Fruit fly (Drosophila melanogaster) whole organism, embryonic: ENCODE data around the gene CG8851.
A peak's percentile ranks its signal among the peaks of the same experiment; 100 is the strongest.

Experiments used
- Atf-2 ChIP-seq: fragments of 200-800 bp; sonication (Bioruptor generic); optimal IDR thresholded peaks from 2 replicates; lab custom pipeline; 2016; ENCODE audit warnings: missing biosample characterization, missing genetic modification characterization
- Atf3 ChIP-seq: fragments of 200-800 bp; sonication (Bioruptor generic); optimal IDR thresholded peaks from 3 replicates; lab custom pipeline; 2016; ENCODE audit warnings: missing biosample characterization, missing genetic modification characterization
- Atf6 ChIP-seq: fragments of 200-800 bp; sonication (Bioruptor generic); IDR thresholded peaks from 2 replicates; pipeline ENCODE4 v1.3.6; 2022; ENCODE audit warnings: missing biosample characterization, missing genetic modification characterization
- CG10321 ChIP-seq: fragments of 200-800 bp; sonication (Bioruptor generic); IDR thresholded peaks from 2 replicates; pipeline ENCODE4 v1.3.6; 2022; ENCODE audit warnings: missing biosample characterization, missing genetic modification characterization
- CG10565 ChIP-seq: fragments of 200-800 bp; sonication (Bioruptor generic); optimal IDR thresholded peaks from 3 replicates; lab custom pipeline; 2016; ENCODE audit warnings: missing biosample characterization, mild to moderate bottlenecking, missing genetic modification characterization
- CG11560 ChIP-seq: fragments of 200-800 bp; sonication (Bioruptor generic); IDR thresholded peaks from 3 replicates; pipeline ENCODE4 v1.3.6; 2022; ENCODE audit warnings: missing biosample characterization, missing genetic modification characterization
- CG1233 ChIP-seq: fragments of 200-800 bp; sonication (Bioruptor generic); optimal IDR thresholded peaks from 4 replicates; lab custom pipeline; 2018; ENCODE audit warnings: missing biosample characterization, mild to moderate bottlenecking, missing genetic modification characterization
- CG13296 ChIP-seq: fragments of 200-800 bp; sonication (Bioruptor generic); optimal IDR thresholded peaks from 3 replicates; lab custom pipeline; 2018; ENCODE audit warnings: missing biosample characterization, mild to moderate bottlenecking, missing genetic modification characterization
- CG14441 ChIP-seq: fragments of 200-800 bp; sonication (Bioruptor generic); IDR thresholded peaks from 2 replicates; pipeline ENCODE4 v1.3.6; 2022; ENCODE audit warnings: missing biosample characterization, missing genetic modification characterization
- CG14667 ChIP-seq: fragments of 200-800 bp; sonication (Bioruptor generic); IDR thresholded peaks from 2 replicates; pipeline ENCODE4 v1.3.6; 2022; ENCODE audit warnings: missing biosample characterization, missing genetic modification characterization
- CG14710 ChIP-seq: fragments of 200-800 bp; sonication (Bioruptor generic); optimal IDR thresholded peaks from 3 replicates; lab custom pipeline; 2019; ENCODE audit warnings: missing biosample characterization, mild to moderate bottlenecking, missing genetic modification characterization, moderate library complexity
- CG14965 ChIP-seq: fragments of 200-800 bp; sonication (Bioruptor generic); optimal IDR thresholded peaks from 2 replicates; lab custom pipeline; 2016; ENCODE audit warnings: missing biosample characterization, missing genetic modification characterization, borderline replicate concordance
- CG15601 ChIP-seq: fragments of 200-800 bp; sonication (Bioruptor generic); optimal IDR thresholded peaks from 3 replicates; lab custom pipeline; 2019; ENCODE audit warnings: missing biosample characterization, mild to moderate bottlenecking, missing genetic modification characterization, moderate library complexity
- CG1603 ChIP-seq: fragments of 200-800 bp; sonication (Bioruptor generic); optimal IDR thresholded peaks from 2 replicates; lab custom pipeline; 2019; ENCODE audit warnings: missing biosample characterization, mild to moderate bottlenecking, missing genetic modification characterization, moderate library complexity
- CG17912 ChIP-seq: fragments of 200-800 bp; sonication (Bioruptor generic); optimal IDR thresholded peaks from 2 replicates; lab custom pipeline; 2018; ENCODE audit warnings: missing biosample characterization, mild to moderate bottlenecking, missing genetic modification characterization
- CG31388 ChIP-seq: fragments of 200-800 bp; sonication (Bioruptor generic); optimal IDR thresholded peaks from 2 replicates; lab custom pipeline; 2016; ENCODE audit warnings: missing biosample characterization, missing genetic modification characterization
- CG3726 ChIP-seq: fragments of 200-800 bp; sonication (Bioruptor generic); IDR thresholded peaks from 3 replicates; pipeline ENCODE4, ENCODE4 v1.3.6; 2022; ENCODE audit warnings: missing biosample characterization, missing genetic modification characterization
- CG4707 ChIP-seq: fragments of 200-800 bp; sonication (Bioruptor generic); optimal IDR thresholded peaks from 2 replicates; lab custom pipeline; 2018; ENCODE audit warnings: missing biosample characterization, mild to moderate bottlenecking, missing genetic modification characterization, moderate library complexity
- CG6854 ChIP-seq: fragments of 200-800 bp; sonication (Bioruptor generic); optimal IDR thresholded peaks from 3 replicates; lab custom pipeline; 2017; ENCODE audit warnings: missing biosample characterization, mild to moderate bottlenecking, missing genetic modification characterization
- CG7357 ChIP-seq: fragments of 200-800 bp; sonication (Bioruptor generic); IDR thresholded peaks from 3 replicates; pipeline ENCODE4 v1.3.6; 2022; ENCODE audit warnings: missing biosample characterization, missing genetic modification characterization
- CG8388 ChIP-seq: fragments of 200-800 bp; sonication (Bioruptor generic); optimal IDR thresholded peaks from 2 replicates; lab custom pipeline; 2019; ENCODE audit warnings: missing biosample characterization, mild to moderate bottlenecking, missing genetic modification characterization, moderate library complexity
- Dbx ChIP-seq: fragments of 200-800 bp; sonication (Bioruptor generic); IDR thresholded peaks from 3 replicates; pipeline ENCODE4 v1.3.6; 2022; ENCODE audit warnings: missing biosample characterization, missing genetic modification characterization
- E2f2 ChIP-seq: fragments of 200-800 bp; sonication (Bioruptor generic); IDR thresholded peaks from 2 replicates; pipeline ENCODE4 v1.3.6; 2022; ENCODE audit warnings: missing biosample characterization, missing genetic modification characterization
- Hand ChIP-seq: fragments of 200-800 bp; sonication (Bioruptor generic); optimal IDR thresholded peaks from 2 replicates; lab custom pipeline; 2017; ENCODE audit warnings: mild to moderate bottlenecking, missing biosample characterization, missing genetic modification reagents, missing genetic modification characterization
- Hsf ChIP-seq: fragments of 200-800 bp; sonication (Bioruptor generic); optimal IDR thresholded peaks from 3 replicates; lab custom pipeline; 2016; ENCODE audit warnings: missing biosample characterization, missing genetic modification characterization
- Myb ChIP-seq: fragments of 200-800 bp; sonication (Bioruptor generic); optimal IDR thresholded peaks from 2 replicates; lab custom pipeline; 2016; ENCODE audit warnings: missing biosample characterization, missing genetic modification characterization
- Poxn ChIP-seq: fragments of 200-800 bp; sonication (Bioruptor generic); IDR thresholded peaks from 2 replicates; pipeline ENCODE4 v1.3.6; 2022; ENCODE audit warnings: missing biosample characterization, missing genetic modification characterization
- Ptx1 ChIP-seq: fragments of 200-800 bp; sonication (Bioruptor generic); IDR thresholded peaks from 2 replicates; pipeline ENCODE4 v1.3.6; 2022; ENCODE audit warnings: missing biosample characterization, missing genetic modification characterization
- Sry-δ ChIP-seq: fragments of 200-800 bp; sonication (Bioruptor generic); optimal IDR thresholded peaks from 2 replicates; lab custom pipeline; 2016; ENCODE audit warnings: missing biosample characterization, missing genetic modification characterization
- amos ChIP-seq: fragments of 200-800 bp; sonication (Bioruptor generic); IDR thresholded peaks from 2 replicates; pipeline ENCODE4 v1.3.6; 2022; ENCODE audit warnings: missing biosample characterization, missing genetic modification characterization; ENCODE audit not compliant: partially characterized antibody
- ara ChIP-seq: fragments of 200-800 bp; sonication (Bioruptor generic); IDR thresholded peaks from 2 replicates; pipeline ENCODE4 v1.3.6; 2022; ENCODE audit warnings: missing biosample characterization, missing genetic modification characterization
- bigmax ChIP-seq: fragments of 200-800 bp; sonication (Bioruptor generic); optimal IDR thresholded peaks from 2 replicates; lab custom pipeline; 2018; ENCODE audit warnings: missing biosample characterization, mild to moderate bottlenecking, missing genetic modification characterization
- caup ChIP-seq: fragments of 200-800 bp; sonication (Bioruptor generic); optimal IDR thresholded peaks from 3 replicates; lab custom pipeline; 2017; ENCODE audit warnings: missing biosample characterization, mild to moderate bottlenecking, missing genetic modification characterization, moderate library complexity; ENCODE audit not compliant: severe bottlenecking
- cg ChIP-seq: fragments of 200-800 bp; sonication (Bioruptor generic); optimal IDR thresholded peaks from 3 replicates; lab custom pipeline; 2019; ENCODE audit warnings: missing biosample characterization, mild to moderate bottlenecking, missing genetic modification characterization, moderate library complexity
- da ChIP-seq: fragments of 200-800 bp; sonication (Bioruptor generic); optimal IDR thresholded peaks from 2 replicates; lab custom pipeline; 2016; ENCODE audit warnings: missing biosample characterization, missing genetic modification characterization
- dpn ChIP-seq, 2 experiments: fragments of 200-800 bp; sonication (Bioruptor generic); optimal IDR thresholded peaks; 3 replicates each; lab custom pipeline; 2016; ENCODE audit warnings: missing biosample characterization in 2 of 2, missing genetic modification characterization in 2 of 2
- dysf ChIP-seq: fragments of 200-800 bp; sonication (Bioruptor generic); IDR thresholded peaks from 3 replicates; pipeline ENCODE4 v1.3.6; 2022; ENCODE audit warnings: missing biosample characterization, missing genetic modification characterization
- fru ChIP-seq: fragments of >200 bp; optimal IDR thresholded peaks from 2 replicates; lab custom pipeline; 2017
- gcm ChIP-seq: fragments of 200-800 bp; sonication (Bioruptor generic); optimal IDR thresholded peaks from 2 replicates; lab custom pipeline; 2019; ENCODE audit warnings: missing biosample characterization, mild to moderate bottlenecking, missing genetic modification characterization, moderate library complexity
- gem ChIP-seq: fragments of 200-800 bp; sonication (Bioruptor generic); optimal IDR thresholded peaks from 2 replicates; lab custom pipeline; 2019; ENCODE audit warnings: missing biosample characterization, mild to moderate bottlenecking, missing genetic modification characterization, moderate library complexity
- hb ChIP-seq: fragments of 200-800 bp; sonication (Bioruptor generic); IDR thresholded peaks from 3 replicates; pipeline ENCODE4 v1.3.6; 2022; ENCODE audit warnings: missing biosample characterization, missing genetic modification characterization; ENCODE audit not compliant: partially characterized antibody
- jumu ChIP-seq: fragments of 200-800 bp; sonication (Bioruptor generic); optimal IDR thresholded peaks from 3 replicates; lab custom pipeline; 2016; ENCODE audit warnings: missing biosample characterization, missing genetic modification characterization
- mirr ChIP-seq: fragments of 200-800 bp; sonication (Bioruptor generic); optimal IDR thresholded peaks from 3 replicates; lab custom pipeline; 2018; ENCODE audit warnings: missing biosample characterization, mild to moderate bottlenecking, missing genetic modification characterization
- nau ChIP-seq: fragments of 200-800 bp; sonication (Bioruptor generic); optimal IDR thresholded peaks from 3 replicates; lab custom pipeline; 2017; ENCODE audit warnings: missing biosample characterization, mild to moderate bottlenecking, missing genetic modification characterization, missing genetic modification reagents
- peb ChIP-seq: fragments of 200-800 bp; sonication (Bioruptor generic); IDR thresholded peaks from 2 replicates; pipeline ENCODE4 v1.3.6; 2022; ENCODE audit warnings: missing biosample characterization, missing genetic modification characterization
- pfk ChIP-seq: fragments of 200-800 bp; sonication (Bioruptor generic); optimal IDR thresholded peaks from 2 replicates; lab custom pipeline; 2018; ENCODE audit warnings: missing biosample characterization, mild to moderate bottlenecking, missing genetic modification characterization, moderate library complexity
- sens ChIP-seq: fragments of 200-800 bp; sonication (Bioruptor generic); peaks from one replicate; lab custom pipeline; 2016; ENCODE audit warnings: missing biosample characterization, missing genetic modification characterization
- slbo ChIP-seq: fragments of 200-800 bp; sonication (Bioruptor generic); IDR thresholded peaks from 2 replicates; pipeline ENCODE4 v1.3.6; 2022; ENCODE audit warnings: missing biosample characterization, missing genetic modification characterization
- stwl ChIP-seq: fragments of 200-800 bp; sonication (Bioruptor generic); optimal IDR thresholded peaks from 3 replicates; lab custom pipeline; 2018; ENCODE audit warnings: missing biosample characterization, mild to moderate bottlenecking, missing genetic modification characterization, moderate library complexity
- sug ChIP-seq: fragments of 200-800 bp; optimal IDR thresholded peaks from 2 replicates; lab custom pipeline; 2019; ENCODE audit warnings: missing biosample characterization, mild to moderate bottlenecking, missing genetic modification characterization, moderate library complexity
- tin ChIP-seq: fragments of 200-800 bp; sonication (Bioruptor generic); optimal IDR thresholded peaks from 3 replicates; lab custom pipeline; 2016; ENCODE audit warnings: missing biosample characterization, missing genetic modification characterization
- ttk ChIP-seq: fragments of 200-800 bp; sonication (Bioruptor generic); IDR thresholded peaks from 2 replicates; pipeline ENCODE4 v2.1.2; 2022; ENCODE audit warnings: missing biosample characterization, missing genetic modification characterization
- wor ChIP-seq: fragments of 200-800 bp; sonication (Bioruptor generic); IDR thresholded peaks from 2 replicates; pipeline ENCODE4 v1.3.6; 2022; ENCODE audit warnings: missing biosample characterization, missing genetic modification characterization

The CG8851 gene

dm6 chr2L:3480443-3480839, 39.0 kb upstream of the CG8851 start:
- TF ChIP-seq CG31388 (GFP tag; lab: Kevin White, UChicago) (no peak), da (GFP tag; lab: Kevin White, UChicago) (no peak), bigmax (GFP tag; lab: Kevin White, UChicago) (no peak), Sry-δ (GFP tag; lab: Kevin White, UChicago) (no peak), peb (GFP tag; lab: Robert Waterston, UW) (no peak), CG8388 (no peak), stwl (tag; lab: Kevin White, UChicago) (peak; percentile 49), CG10565 (GFP tag; lab: Kevin White, UChicago) (no peak), dpn (GFP tag; optimal IDR thresholded peaks at IDR 0.05; lab: Kevin White, UChicago) (no peak), sug (tag; lab: Kevin White, UChicago) (no peak), CG4707 (GFP tag; lab: Kevin White, UChicago) (no peak), Hsf (no peak), Dbx (GFP tag; lab: Robert Waterston, UW) (no peak), CG1233 (GFP tag; lab: Kevin White, UChicago) (peak; percentile 8), CG15601 (no peak), CG7357 (GFP tag; lab: Robert Waterston, UW) (no peak), gem (tag; lab: Kevin White, UChicago) (peak; percentile 19), Poxn (GFP tag; lab: Robert Waterston, UW) (no peak), CG10321 (GFP tag; lab: Robert Waterston, UW) (no peak), slbo (GFP tag; lab: Robert Waterston, UW) (no peak), mirr (GFP tag; lab: Kevin White, UChicago) (no peak), CG14667 (GFP tag; lab: Robert Waterston, UW) (no peak), CG1603 (tag; lab: Kevin White, UChicago) (peak; percentile 2), CG14710 (peak; percentile 19), CG11560 (tag; lab: Robert Waterston, UW) (no peak), CG6854 (GFP tag; lab: Kevin White, UChicago) (no peak), Atf6 (GFP tag; lab: Robert Waterston, UW) (no peak), cg (GFP tag; lab: Kevin White, UChicago) (peak; percentile 67), caup (no peak), fru (lab: Kevin White, UChicago) (no peak), Atf3 (GFP tag; lab: Kevin White, UChicago) (no peak), tin (GFP tag; lab: Kevin White, UChicago) (no peak), sens (GFP tag; lab: Kevin White, UChicago) (no peak), ttk (GFP tag; lab: Robert Waterston, UW) (no peak), ara (GFP tag; lab: Robert Waterston, UW) (no peak), amos (GFP tag; lab: Robert Waterston, UW) (no peak), Ptx1 (GFP tag; lab: Robert Waterston, UW) (no peak), Hand (GFP tag; lab: Kevin White, UChicago) (no peak), jumu (GFP tag; lab: Kevin White, UChicago) (no peak), CG3726 (GFP tag; lab: Robert Waterston, UW) (no peak), CG14441 (no peak), E2f2 (GFP tag; lab: Robert Waterston, UW) (peak; percentile 80), Myb (GFP tag; lab: Kevin White, UChicago) (no peak), dysf (GFP tag; lab: Robert Waterston, UW) (no peak), gcm (GFP tag; lab: Kevin White, UChicago) (no peak), hb (GFP tag; lab: Robert Waterston, UW) (no peak), CG17912 (no peak), pfk (no peak), CG14965 (no peak), CG13296 (GFP tag; lab: Kevin White, UChicago) (no peak), wor (no peak), nau (GFP tag; lab: Kevin White, UChicago) (no peak), Atf-2 (no peak)
